Fruit fly (Drosophila melanogaster): ENCODE results near the gene AhcyL2.

Gene AhcyL2

dm6 chr3R:16969361-16970355 is 12.3 kb downstream of the AhcyL2 start (continued):
- no peak for TF ChIP-seq ato (GFP tag; IDR thresholded peaks at IDR 0.05; ENCODE audit: partially characterized antibody)
- TF ChIP-seq CG14965 (GFP tag; optimal IDR thresholded peaks at IDR 0.05; ENCODE audit: borderline replicate concordance) = no peak
- peak; percentile 78 for TF ChIP-seq Rfx (GFP tag; IDR thresholded peaks at IDR 0.05)
- TF ChIP-seq fu2 (GFP tag; optimal IDR thresholded peaks at IDR 0.05) = no peak
- no peak for TF ChIP-seq CG3726 (GFP tag; IDR thresholded peaks at IDR 0.05)
- peak; percentile 57 for TF ChIP-seq CG14441 (GFP tag; IDR thresholded peaks at IDR 0.05)
- no peak for TF ChIP-seq CG15073 (GFP tag; optimal IDR thresholded peaks at IDR 0.05)
- peak; percentile 86 for TF ChIP-seq vvl (GFP tag; IDR thresholded peaks at IDR 0.05)
- no peak for TF ChIP-seq CG2129 (GFP tag; IDR thresholded peaks at IDR 0.05; ENCODE audit: partially characterized antibody)
- peak; percentile 38 for TF ChIP-seq Myb (GFP tag; optimal IDR thresholded peaks at IDR 0.05)
- TF ChIP-seq CG10321 (GFP tag; IDR thresholded peaks at IDR 0.05) = no peak; the same call in 1 of the 2 replicates
- peak; percentile 50 for TF ChIP-seq CG1602 (GFP tag; optimal IDR thresholded peaks at IDR 0.05)
- TF ChIP-seq otp (GFP tag; IDR thresholded peaks at IDR 0.05) = 0 out of 3 replicates have a peak, but pooled peaks have one; percentile 14
- TF ChIP-seq CG2712 (tag; optimal IDR thresholded peaks at IDR 0.05) = peak; percentile 78
- TF ChIP-seq Scr (GFP tag; IDR thresholded peaks at IDR 0.05; ENCODE audit: partially characterized antibody) = no peak
- TF ChIP-seq CG15479 (GFP tag; optimal IDR thresholded peaks at IDR 0.05) = peak; percentile 99
- TF ChIP-seq onecut (GFP tag; IDR thresholded peaks at IDR 0.05) = peak; percentile 76
- TF ChIP-seq CG7372 (GFP tag; IDR thresholded peaks at IDR 0.05) = peak; percentile 50; the same call in 1 of the 2 replicates
- TF ChIP-seq bsh (GFP tag; optimal IDR thresholded peaks at IDR 0.05) = peak in 1 of 2 experiments; percentile 76
- no peak for TF ChIP-seq da (GFP tag; optimal IDR thresholded peaks at IDR 0.05)
- TF ChIP-seq Bgb (GFP tag; IDR thresholded peaks at IDR 0.05; ENCODE audit: partially characterized antibody) = peak; percentile 27; the same call in 1 of the 2 replicates
- no peak for TF ChIP-seq TFAM (GFP tag; optimal IDR thresholded peaks at IDR 0.05)
- peak; percentile 38 for TF ChIP-seq psq (GFP tag; optimal IDR thresholded peaks at IDR 0.05)
- no peak for TF ChIP-seq tup (GFP tag; optimal IDR thresholded peaks at IDR 0.05)
- TF ChIP-seq Ravus (GFP tag; IDR thresholded peaks at IDR 0.05) = no peak; the same call in 1 of the 2 replicates
- TF ChIP-seq dimm (GFP tag; IDR thresholded peaks at IDR 0.05) = no peak
- TF ChIP-seq CG17802 (tag; optimal IDR thresholded peaks at IDR 0.05) = no peak
- TF ChIP-seq CG14014 (GFP tag; IDR thresholded peaks at IDR 0.05) = peak; percentile 69
- no peak for TF ChIP-seq sna (GFP tag; IDR thresholded peaks at IDR 0.05; ENCODE audit: partially characterized antibody)
- peak; percentile 31; the same call in 1 of the 3 replicates for TF ChIP-seq CG14050 (GFP tag; IDR thresholded peaks at IDR 0.05)
- peak; percentile 30; the same call in 1 of the 2 replicates for TF ChIP-seq MBD-R2 (GFP tag; IDR thresholded peaks at IDR 0.05)
- TF ChIP-seq kah (GFP tag; optimal IDR thresholded peaks at IDR 0.05) = no peak
- TF ChIP-seq Atf3 (GFP tag; optimal IDR thresholded peaks at IDR 0.05) = no peak
- peak; percentile 62 for TF ChIP-seq nerfin-1 (tag; optimal IDR thresholded peaks at IDR 0.05)
- TF ChIP-seq dmrt11E (tag; optimal IDR thresholded peaks at IDR 0.05) = peak; percentile 75
- peak; percentile 17 for TF ChIP-seq cato (GFP tag; optimal IDR thresholded peaks at IDR 0.05; ENCODE audit: borderline replicate concordance)
- TF ChIP-seq grau (tag; optimal IDR thresholded peaks at IDR 0.05) = peak; percentile 69
- no peak for TF ChIP-seq Sin3A (optimal IDR thresholded peaks at IDR 0.05)
- peak; percentile 56; the same call in 1 of the 2 replicates for TF ChIP-seq lmd (GFP tag; IDR thresholded peaks at IDR 0.05)
- TF ChIP-seq stc (GFP tag; IDR thresholded peaks at IDR 0.05) = peak; percentile 65
- TF ChIP-seq CG4404 (GFP tag; IDR thresholded peaks at IDR 0.05) = no peak
- no peak for TF ChIP-seq CG33213 (GFP tag; optimal IDR thresholded peaks at IDR 0.05)
- TF ChIP-seq Hmx (GFP tag; optimal IDR thresholded peaks at IDR 0.05) = no peak
- TF ChIP-seq CG6683 (GFP tag; optimal IDR thresholded peaks at IDR 0.05) = no peak
- no peak for TF ChIP-seq CG12071 (GFP tag; optimal IDR thresholded peaks at IDR 0.05)
- no peak; the same call in 2 of the 3 replicates for TF ChIP-seq z (GFP tag; IDR thresholded peaks at IDR 0.05)
- TF ChIP-seq gt (GFP tag; IDR thresholded peaks at IDR 0.05) = no peak
- TF ChIP-seq ERR (GFP tag; optimal IDR thresholded peaks at IDR 0.05) = no peak

Data from whole organism, embryonic.